Worm (Caenorhabditis elegans): ENCODE results near the gene srh-258.

ce11 chrV:15445437-15445836, 40.5 kb downstream of the srh-258 start, which contains the start of gene srh-239:
- TF ChIP-seq ref-1 (GFP tag; conservative IDR thresholded peaks at IDR 0.05) (no peak), med-1 (GFP tag; optimal IDR thresholded peaks at IDR 0.05; ENCODE audit: insufficient read depth) (no peak), tab-1 (GFP tag; IDR thresholded peaks at IDR 0.05) (no peak)
